Worm (Caenorhabditis elegans) whole organism, young adult: ENCODE data around the gene exc-9.

ENCODE experiments used
- C06A6.2 ChIP-seq: fragments of 200-800 bp; sonication (Bioruptor generic); conservative IDR thresholded peaks from 2 replicates; pipeline ENCODE4 v1.3.6; 2022; ENCODE audit warnings: missing genetic modification characterization, missing compliant biosample characterization
- F23B12.7 ChIP-seq: sonication (generic microtip); optimal IDR thresholded peaks from 2 replicates; lab custom pipeline; 2017; ENCODE audit warnings: missing genetic modification characterization, mild to moderate bottlenecking, missing compliant biosample characterization, antibody characterized with exemption, moderate library complexity; ENCODE audit not compliant: insufficient read depth
- F33H1.4 ChIP-seq: fragments of 200-800 bp; sonication (Bioruptor generic); IDR thresholded peaks from 2 replicates; pipeline ENCODE4 v1.3.6; 2022; ENCODE audit warnings: missing genetic modification reagents, missing genetic modification characterization, missing compliant biosample characterization
- K11D2.4 ChIP-seq: fragments of 200-800 bp; sonication (Bioruptor generic); IDR thresholded peaks from 2 replicates; pipeline ENCODE4 v1.3.6; 2022; ENCODE audit warnings: missing genetic modification reagents, missing genetic modification characterization, missing compliant biosample characterization
- K12H6.12 ChIP-seq: fragments of 200-800 bp; sonication (Bioruptor generic); optimal IDR thresholded peaks from 2 replicates; lab custom pipeline; 2018; ENCODE audit warnings: mild to moderate bottlenecking, missing genetic modification characterization, missing compliant biosample characterization
- Y53F4B.3 ChIP-seq: fragments of 200-800 bp; sonication (Bioruptor generic); IDR thresholded peaks from 2 replicates; pipeline ENCODE4 v1.3.6; 2022; ENCODE audit warnings: missing genetic modification reagents, missing genetic modification characterization, missing compliant biosample characterization
- aptf-3 ChIP-seq: fragments of 200-800 bp; sonication (Bioruptor generic); IDR thresholded peaks from 2 replicates; pipeline ENCODE4 v1.3.6; 2022; ENCODE audit warnings: missing genetic modification characterization, missing compliant biosample characterization
- bed-1 ChIP-seq: fragments of 200-800 bp; sonication (Bioruptor generic); IDR thresholded peaks from 2 replicates; pipeline ENCODE4 v1.3.6; 2022; ENCODE audit warnings: missing genetic modification reagents, missing genetic modification characterization, missing compliant biosample characterization
- ceh-58 ChIP-seq: fragments of 200-800 bp; sonication (Bioruptor generic); IDR thresholded peaks from 2 replicates; pipeline ENCODE4 v1.3.6; 2022; ENCODE audit warnings: missing genetic modification characterization, missing compliant biosample characterization
- ceh-91 ChIP-seq: fragments of 200-800 bp; sonication (Bioruptor generic); IDR thresholded peaks from 2 replicates; pipeline ENCODE4 v1.3.6; 2022; ENCODE audit warnings: missing genetic modification reagents, missing genetic modification characterization, missing compliant biosample characterization
- dox-1 ChIP-seq: fragments of 200-800 bp; sonication (Bioruptor generic); IDR thresholded peaks from 2 replicates; pipeline ENCODE4 v1.3.6; 2022; ENCODE audit warnings: missing genetic modification reagents, missing genetic modification characterization, missing compliant biosample characterization
- egl-44 ChIP-seq: fragments of 200-800 bp; sonication (Bioruptor generic); IDR thresholded peaks from 2 replicates; pipeline ENCODE4 v1.3.6; 2022; ENCODE audit warnings: missing genetic modification reagents, missing genetic modification characterization, missing compliant biosample characterization
- egrh-3 ChIP-seq: fragments of 200-800 bp; sonication (Bioruptor generic); IDR thresholded peaks from 2 replicates; pipeline ENCODE4 v1.3.6; 2022; ENCODE audit warnings: missing genetic modification reagents, missing genetic modification characterization, missing compliant biosample characterization
- hmg-1.2 ChIP-seq: fragments of 200-800 bp; sonication (Bioruptor generic); IDR thresholded peaks from 2 replicates; pipeline ENCODE4 v1.3.6; 2022; ENCODE audit warnings: missing genetic modification reagents, missing genetic modification characterization, missing compliant biosample characterization
- hsf-1 ChIP-seq: fragments of 200-800 bp; sonication (Bioruptor generic); IDR thresholded peaks from 2 replicates; pipeline ENCODE4 v1.3.6; 2022; ENCODE audit warnings: missing genetic modification reagents, missing genetic modification characterization, missing compliant biosample characterization
- lin-35 ChIP-seq, 3 experiments: fragments of 150-350 bp in 2 of 3; sonication (generic microtip) in 1 of 3; optimal IDR thresholded peaks; 2 replicates each; lab custom pipeline; 2014 to 2018; ENCODE audit warnings: missing biosample characterization in 3 of 3, missing genetic modification characterization in 3 of 3, missing genetic modification reagents in 3 of 3
- lin-40 ChIP-seq: sonication (generic microtip); optimal IDR thresholded peaks from 2 replicates; lab custom pipeline; 2016; ENCODE audit warnings: missing genetic modification characterization, mild to moderate bottlenecking, missing compliant biosample characterization, missing genotype, missing genetic modification reagents
- lin-54 ChIP-seq: fragments of 200-800 bp; sonication (Bioruptor generic); optimal IDR thresholded peaks from 2 replicates; lab custom pipeline; 2018; ENCODE audit warnings: mild to moderate bottlenecking, missing genetic modification characterization, missing compliant biosample characterization
- lsl-1 ChIP-seq: fragments of 200-800 bp; sonication (Bioruptor generic); optimal IDR thresholded peaks from 2 replicates; lab custom pipeline; 2018; ENCODE audit warnings: mild to moderate bottlenecking, missing genetic modification characterization, moderate library complexity, missing compliant biosample characterization
- madf-6 ChIP-seq: fragments of 200-800 bp; sonication (Bioruptor generic); IDR thresholded peaks from 2 replicates; pipeline ENCODE4 v1.3.6; 2022; ENCODE audit warnings: missing genetic modification reagents, missing genetic modification characterization, missing compliant biosample characterization
- mcd-1 ChIP-seq: fragments of 200-800 bp; sonication (Bioruptor generic); IDR thresholded peaks from 2 replicates; pipeline ENCODE4 v1.3.6; 2022; ENCODE audit warnings: missing genetic modification reagents, missing genetic modification characterization, missing compliant biosample characterization
- mel-28 ChIP-seq: sonication (generic microtip); optimal IDR thresholded peaks from 2 replicates; lab custom pipeline; 2016; ENCODE audit warnings: borderline replicate concordance, mild to moderate bottlenecking, missing genetic modification characterization, missing compliant biosample characterization
- nfya-2 ChIP-seq: fragments of 200-800 bp; sonication (Bioruptor generic); IDR thresholded peaks from 2 replicates; pipeline ENCODE4 v1.3.6; 2022; ENCODE audit warnings: missing genetic modification reagents, missing genetic modification characterization, missing compliant biosample characterization
- nhr-120 ChIP-seq: fragments of 200-800 bp; sonication (Bioruptor generic); IDR thresholded peaks from 2 replicates; pipeline ENCODE4 v1.3.6; 2022; ENCODE audit warnings: missing genetic modification characterization, missing compliant biosample characterization
- nhr-179 ChIP-seq: sonication (generic microtip); optimal IDR thresholded peaks from 2 replicates; lab custom pipeline; 2016; ENCODE audit warnings: mild to moderate bottlenecking, missing genetic modification characterization, missing compliant biosample characterization
- snpc-1.3 ChIP-seq: sonication (generic microtip); optimal IDR thresholded peaks from 2 replicates; lab custom pipeline; 2017; ENCODE audit warnings: missing genetic modification characterization, mild to moderate bottlenecking, missing compliant biosample characterization, antibody characterized with exemption, moderate library complexity, missing genotype, missing genetic modification reagents; ENCODE audit not compliant: insufficient read depth
- snpc-3.4 ChIP-seq: sonication (generic microtip); optimal IDR thresholded peaks from 2 replicates; lab custom pipeline; 2017; ENCODE audit warnings: missing genetic modification characterization, mild to moderate bottlenecking, missing compliant biosample characterization, antibody characterized with exemption, moderate library complexity, missing genotype, missing genetic modification reagents
- somi-1 ChIP-seq: fragments of 200-800 bp; sonication (Bioruptor generic); optimal IDR thresholded peaks from 2 replicates; lab custom pipeline; 2018; ENCODE audit warnings: mild to moderate bottlenecking, missing genetic modification characterization, missing compliant biosample characterization
- tbx-9 ChIP-seq: sonication (generic microtip); optimal IDR thresholded peaks from 2 replicates; lab custom pipeline; 2016; ENCODE audit warnings: borderline replicate concordance, missing genetic modification characterization, inconsistent platforms, missing compliant biosample characterization
- tlf-1 ChIP-seq: fragments of 200-800 bp; sonication (Bioruptor generic); optimal IDR thresholded peaks from 2 replicates; lab custom pipeline; 2018; ENCODE audit warnings: mild to moderate bottlenecking, missing genetic modification characterization, missing compliant biosample characterization
- zfh-2 ChIP-seq: fragments of 200-800 bp; sonication (Bioruptor generic); conservative IDR thresholded peaks from 2 replicates; pipeline ENCODE4 v1.3.6; 2022; ENCODE audit warnings: missing genetic modification reagents, missing genetic modification characterization, missing compliant biosample characterization
- ztf-26 ChIP-seq: sonication (generic microtip); optimal IDR thresholded peaks from 2 replicates; lab custom pipeline; 2017; ENCODE audit warnings: missing genetic modification characterization, missing compliant biosample characterization

exc-9 gene

ce11 chrIV:7931873-7932272 is 8.9 kb downstream of the exc-9 start:
- no peak for TF ChIP-seq F33H1.4 (GFP tag; lab: Robert Waterston, UW)
- no peak for TF ChIP-seq lin-54 (GFP tag; lab: Kevin White, UChicago)
- no peak for TF ChIP-seq aptf-3
- no peak for TF ChIP-seq lin-40 (tag; lab: Kevin White, UChicago)
- TF ChIP-seq nfya-2 = no peak
- TF ChIP-seq tlf-1 (GFP tag; lab: Kevin White, UChicago) = no peak
- TF ChIP-seq nhr-120 (GFP tag; lab: Robert Waterston, UW) = no peak
- TF ChIP-seq bed-1 (GFP tag; lab: Robert Waterston, UW) = no peak
- TF ChIP-seq zfh-2 (GFP tag; lab: Robert Waterston, UW) = no peak

- TF ChIP-seq madf-6 (GFP tag; lab: Robert Waterston, UW) (no peak), ceh-58 (no peak)
These were observed 13.0 kb downstream of the exc-9 start, which contains the start of gene gcy-8 for ce11 chrIV:7927852-7928251. gcy-8 (plus strand) TSS chrIV:7928152.

DNA sequence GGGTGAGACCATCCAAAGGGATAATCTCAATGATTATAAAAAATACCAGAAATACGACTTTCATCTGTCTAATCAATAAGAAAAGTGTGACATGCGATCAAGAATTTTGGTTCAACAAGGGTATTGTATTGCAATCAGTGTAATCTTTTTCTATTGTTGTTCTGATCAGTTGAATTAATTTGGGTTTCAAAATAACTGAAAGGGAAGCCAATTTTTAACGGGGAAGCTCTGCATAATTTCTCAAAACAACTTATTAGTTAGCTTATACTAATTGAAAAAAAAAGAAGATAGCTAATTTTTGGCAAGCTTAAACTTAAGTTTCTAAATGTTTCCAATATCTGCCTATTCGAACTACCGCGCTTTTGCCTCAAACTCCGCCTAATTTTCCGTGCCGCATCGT is 13.6 kb downstream of the exc-9 start, which contains the start of gene C49H3.12:
Gene C49H3.12, minus strand, starts transcription at position 101 of the 400 bp plus-strand sequence.
- TF ChIP-seq mcd-1 (GFP tag; lab: Robert Waterston, UW) (no peak), hsf-1 (GFP tag; lab: Robert Waterston, UW) (no peak), egl-44 (GFP tag; lab: Robert Waterston, UW) (no peak), mel-28 (tag; lab: Kevin White, UChicago) (no peak), hmg-1.2 (GFP tag; lab: Robert Waterston, UW) (no peak), Y53F4B.3 (GFP tag; lab: Robert Waterston, UW) (no peak), tbx-9 (tag; lab: Kevin White, UChicago) (no peak), ztf-26 (tag; lab: Kevin White, UChicago) (no peak), nhr-179 (tag; lab: Kevin White, UChicago) (no peak), C06A6.2 (no peak), egrh-3 (no peak), lin-35 (GFP tag; optimal IDR thresholded peaks at IDR 0.05; lab: Kevin White, UChicago) (no peak), K11D2.4 (GFP tag; lab: Robert Waterston, UW) (no peak), lsl-1 (GFP tag; lab: Kevin White, UChicago) (no peak), dox-1 (GFP tag; lab: Robert Waterston, UW) (no peak), K12H6.12 (tag; lab: Kevin White, UChicago) (no peak), somi-1 (GFP tag; lab: Kevin White, UChicago) (no peak)

DNA sequence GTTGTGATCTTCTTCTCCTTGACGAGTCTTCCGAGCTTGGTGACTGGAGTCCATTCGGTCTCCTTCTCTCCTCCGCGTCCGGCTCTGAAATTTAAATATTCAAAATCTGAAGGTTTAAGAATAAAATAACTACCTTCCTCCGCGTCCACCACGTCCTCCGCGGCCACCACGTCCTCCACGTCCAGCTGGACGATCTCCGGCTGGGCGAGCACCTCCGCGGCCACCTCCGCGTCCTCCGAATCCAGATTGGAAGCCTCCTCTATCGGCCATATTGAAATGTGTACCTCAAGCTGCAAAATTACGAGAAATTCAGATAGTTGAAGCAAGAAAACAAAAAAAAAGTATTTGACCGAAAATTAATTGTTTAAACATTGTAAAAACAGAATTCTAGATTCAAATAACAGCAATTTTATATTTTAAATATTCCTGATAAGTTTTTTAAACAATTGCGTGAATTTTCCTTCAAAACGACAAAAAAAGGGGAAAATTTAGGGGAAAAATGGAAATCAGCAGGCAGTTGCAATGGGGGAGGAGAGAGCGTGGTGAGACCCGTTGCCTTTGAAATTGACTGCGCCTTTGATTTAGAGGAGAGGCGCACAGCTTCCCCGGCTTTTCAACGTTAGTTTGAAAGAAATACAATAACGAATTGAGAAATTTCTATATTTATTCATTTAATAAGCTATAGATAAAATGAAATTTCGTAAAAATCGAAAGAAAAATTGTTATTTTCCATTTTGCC is 14.5 kb downstream of the exc-9 start, which contains the start of gene rps-2:
Gene rps-2, minus strand, starts transcription at position 290 of the 739 bp plus-strand sequence.
- TF ChIP-seq snpc-3.4 (tag; lab: Kevin White, UChicago) (peak; percentile 19), egrh-3 (peak; percentile 81; the same call in 1 of the 2 replicates), snpc-1.3 (tag; lab: Kevin White, UChicago) (peak; percentile 28), F23B12.7 (peak; percentile 24), F33H1.4 (GFP tag; lab: Robert Waterston, UW) (peak; percentile 75), lin-35 (GFP tag; optimal IDR thresholded peaks at IDR 0.05; lab: Kevin White, UChicago) (no peak), ceh-91 (GFP tag; lab: Robert Waterston, UW) (no peak)
